Worm (Caenorhabditis elegans) whole organism, L4/young adult: Measurements from ENCODE around the gene lys-5.

Experiments used
- W03F9.2 ChIP-seq: fragments of 150-350 bp; optimal IDR thresholded peaks from 2 replicates; lab custom pipeline; 2014; ENCODE audit warnings: missing biosample characterization, missing genetic modification characterization
- dao-5 ChIP-seq: sonication (generic microtip); optimal IDR thresholded peaks from 2 replicates; lab custom pipeline; 2016; ENCODE audit warnings: missing genotype, missing genetic modification characterization, moderate library complexity, missing compliant biosample characterization
- him-1 ChIP-seq: sonication (generic microtip); optimal IDR thresholded peaks from 2 replicates; lab custom pipeline; 2016; ENCODE audit warnings: missing genotype, missing genetic modification reagents, missing genetic modification characterization, missing compliant biosample characterization

DNA sequence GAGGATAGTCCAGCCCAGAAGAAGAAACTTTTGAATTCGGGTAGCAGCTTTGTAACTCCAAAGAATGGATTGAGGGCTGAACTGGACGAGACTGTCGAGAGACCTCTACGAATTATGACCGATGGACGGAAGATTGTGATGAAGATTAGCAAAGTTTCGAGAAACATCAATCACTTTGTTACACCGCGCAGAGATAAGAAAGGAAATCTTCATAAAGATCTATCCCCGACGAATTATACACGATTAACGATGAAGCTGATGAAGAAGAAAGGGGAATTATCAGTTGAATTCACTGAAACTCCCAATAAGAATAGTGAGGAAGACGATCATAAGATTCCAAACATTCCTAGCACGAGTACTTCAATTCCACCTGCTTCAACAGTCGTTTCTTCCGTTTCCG, 25.7 kb downstream of the lys-5 start:
- TF ChIP-seq him-1 (tag; lab: Kevin White, UChicago) (no peak), dao-5 (tag; lab: Kevin White, UChicago) (no peak), W03F9.2 (no peak)
